Fruit fly (Drosophila melanogaster) whole organism, embryonic: Measurements from ENCODE around the gene CG12075.

ENCODE experiments used
- Aef1 ChIP-seq: fragments of 200-800 bp; sonication (Bioruptor generic); IDR thresholded peaks from 3 replicates; pipeline ENCODE4 v1.3.6; 2022; ENCODE audit warnings: missing biosample characterization, missing genetic modification characterization
- BEAF-32 ChIP-seq: fragments of 200-800 bp; sonication (Bioruptor generic); optimal IDR thresholded peaks from 3 replicates; lab custom pipeline; 2017; ENCODE audit warnings: missing biosample characterization, missing genetic modification characterization, mild to moderate bottlenecking, moderate library complexity, missing genetic modification reagents
- Bgb ChIP-seq: fragments of 200-800 bp; sonication (Bioruptor generic); IDR thresholded peaks from 2 replicates; pipeline ENCODE4 v1.3.6; 2022; ENCODE audit warnings: missing biosample characterization, missing genetic modification characterization; ENCODE audit not compliant: partially characterized antibody
- CG10366 ChIP-seq: fragments of 200-800 bp; sonication (Bioruptor generic); IDR thresholded peaks from 2 replicates; pipeline ENCODE4 v1.3.6; 2022; ENCODE audit warnings: missing biosample characterization, missing genetic modification characterization
- CG10431 ChIP-seq: fragments of 200-800 bp; sonication (Bioruptor generic); optimal IDR thresholded peaks from 3 replicates; lab custom pipeline; 2018; ENCODE audit warnings: missing biosample characterization, mild to moderate bottlenecking, missing genetic modification characterization
- CG10959 ChIP-seq: fragments of 200-800 bp; sonication (Bioruptor generic); IDR thresholded peaks from 2 replicates; pipeline ENCODE4 v1.3.6; 2022; ENCODE audit warnings: missing biosample characterization, missing genetic modification characterization
- CG12299 ChIP-seq: fragments of 200-800 bp; sonication (Bioruptor generic); optimal IDR thresholded peaks from 2 replicates; lab custom pipeline; 2018; ENCODE audit warnings: missing biosample characterization, mild to moderate bottlenecking, missing genetic modification characterization
- CG13287 ChIP-seq: fragments of 200-800 bp; sonication (Bioruptor generic); IDR thresholded peaks from 2 replicates; pipeline ENCODE4 v1.3.6; 2022; ENCODE audit warnings: missing biosample characterization, missing genetic modification characterization; ENCODE audit not compliant: partially characterized antibody
- CG14441 ChIP-seq: fragments of 200-800 bp; sonication (Bioruptor generic); IDR thresholded peaks from 2 replicates; pipeline ENCODE4 v1.3.6; 2022; ENCODE audit warnings: missing biosample characterization, missing genetic modification characterization
- CG15269 ChIP-seq: fragments of 200-800 bp; sonication (Bioruptor generic); optimal IDR thresholded peaks from 2 replicates; lab custom pipeline; 2018; ENCODE audit warnings: missing biosample characterization, mild to moderate bottlenecking, missing genetic modification characterization, moderate library complexity
- CG15479 ChIP-seq: fragments of 200-800 bp; sonication (Bioruptor generic); optimal IDR thresholded peaks from 3 replicates; lab custom pipeline; 2019; ENCODE audit warnings: missing biosample characterization, mild to moderate bottlenecking, missing genetic modification characterization, moderate library complexity
- CG16815 ChIP-seq: fragments of 200-800 bp; sonication (Bioruptor generic); optimal IDR thresholded peaks from 3 replicates; lab custom pipeline; 2017; ENCODE audit warnings: missing biosample characterization, mild to moderate bottlenecking, missing genetic modification characterization
- CG31388 ChIP-seq: fragments of 200-800 bp; sonication (Bioruptor generic); optimal IDR thresholded peaks from 2 replicates; lab custom pipeline; 2016; ENCODE audit warnings: missing biosample characterization, missing genetic modification characterization
- CG34422 ChIP-seq: fragments of 200-800 bp; sonication (Bioruptor generic); IDR thresholded peaks from 3 replicates; pipeline ENCODE4 v1.3.6; 2022; ENCODE audit warnings: missing biosample characterization, missing genetic modification characterization
- CG4404 ChIP-seq: fragments of 200-800 bp; sonication (Bioruptor generic); IDR thresholded peaks from 2 replicates; pipeline ENCODE4 v1.3.6; 2022; ENCODE audit warnings: missing biosample characterization, missing genetic modification characterization
- CG4820 ChIP-seq: fragments of 200-800 bp; sonication (Bioruptor generic); optimal IDR thresholded peaks from 3 replicates; lab custom pipeline; 2016; ENCODE audit warnings: missing biosample characterization, missing genetic modification characterization
- CG7556 ChIP-seq: fragments of 200-800 bp; sonication (Bioruptor generic); optimal IDR thresholded peaks from 2 replicates; lab custom pipeline; 2017; ENCODE audit warnings: missing biosample characterization, mild to moderate bottlenecking, missing genetic modification characterization
- CG7987 ChIP-seq: fragments of 200-800 bp; sonication (Bioruptor generic); optimal IDR thresholded peaks from 2 replicates; lab custom pipeline; 2018; ENCODE audit warnings: missing biosample characterization, mild to moderate bottlenecking, missing genetic modification characterization, moderate library complexity
- CG8281 ChIP-seq: fragments of 200-800 bp; sonication (Bioruptor generic); optimal IDR thresholded peaks from 2 replicates; lab custom pipeline; 2018; ENCODE audit warnings: missing biosample characterization, mild to moderate bottlenecking, missing genetic modification characterization, moderate library complexity
- CG8478 ChIP-seq: fragments of >200 bp; optimal IDR thresholded peaks from 2 replicates; lab custom pipeline; 2018
- CG9797 ChIP-seq: fragments of 200-800 bp; sonication (Bioruptor generic); optimal IDR thresholded peaks from 3 replicates; lab custom pipeline; 2018; ENCODE audit warnings: missing biosample characterization, mild to moderate bottlenecking, missing genetic modification characterization
- CoRest ChIP-seq: fragments of 200-800 bp; sonication (Bioruptor generic); optimal IDR thresholded peaks from 3 replicates; lab custom pipeline; 2018; ENCODE audit warnings: missing biosample characterization, mild to moderate bottlenecking, missing genetic modification characterization, moderate library complexity
- Dll ChIP-seq: fragments of 200-800 bp; sonication (Bioruptor generic); IDR thresholded peaks from 4 replicates; pipeline ENCODE4 v1.3.6; 2022; ENCODE audit warnings: missing biosample characterization, missing genetic modification characterization; ENCODE audit not compliant: partially characterized antibody
- Ets97D ChIP-seq: fragments of 200-800 bp; sonication (Bioruptor generic); optimal IDR thresholded peaks from 3 replicates; lab custom pipeline; 2016; ENCODE audit warnings: missing biosample characterization, missing genetic modification characterization
- Gug ChIP-seq: fragments of 200-800 bp; sonication (Bioruptor generic); IDR thresholded peaks from 4 replicates; pipeline ENCODE4 v1.3.6; 2022; ENCODE audit warnings: missing biosample characterization, missing genetic modification characterization
- Max ChIP-seq: fragments of 200-800 bp; sonication (Bioruptor generic); optimal IDR thresholded peaks from 2 replicates; lab custom pipeline; 2016; ENCODE audit warnings: missing biosample characterization, mild to moderate bottlenecking, missing genetic modification characterization
- Myb ChIP-seq: fragments of 200-800 bp; sonication (Bioruptor generic); optimal IDR thresholded peaks from 2 replicates; lab custom pipeline; 2016; ENCODE audit warnings: missing biosample characterization, missing genetic modification characterization
- Oaz ChIP-seq: fragments of 200-800 bp; sonication (Bioruptor generic); IDR thresholded peaks from 2 replicates; pipeline ENCODE4 v1.3.6; 2022; ENCODE audit warnings: missing biosample characterization, missing genetic modification characterization
- TFAM ChIP-seq: fragments of 200-800 bp; sonication (Bioruptor generic); optimal IDR thresholded peaks from 2 replicates; lab custom pipeline; 2017; ENCODE audit warnings: missing biosample characterization, missing genetic modification characterization, inconsistent platforms
- ac ChIP-seq: fragments of 200-800 bp; sonication (Bioruptor generic); optimal IDR thresholded peaks from 3 replicates; lab custom pipeline; 2017; ENCODE audit warnings: missing biosample characterization, mild to moderate bottlenecking, missing genetic modification characterization
- amos ChIP-seq: fragments of 200-800 bp; sonication (Bioruptor generic); IDR thresholded peaks from 2 replicates; pipeline ENCODE4 v1.3.6; 2022; ENCODE audit warnings: missing biosample characterization, missing genetic modification characterization; ENCODE audit not compliant: partially characterized antibody
- bbx ChIP-seq: fragments of 200-800 bp; sonication (Bioruptor generic); IDR thresholded peaks from 2 replicates; pipeline ENCODE4 v1.3.6; 2022; ENCODE audit warnings: missing biosample characterization, missing genetic modification characterization; ENCODE audit not compliant: partially characterized antibody
- cad ChIP-seq: fragments of >200 bp; optimal IDR thresholded peaks from 2 replicates; lab custom pipeline; 2017; ENCODE audit warnings: missing biosample characterization, missing genetic modification characterization
- ems ChIP-seq: fragments of 200-800 bp; sonication (Bioruptor generic); optimal IDR thresholded peaks from 3 replicates; lab custom pipeline; 2016; ENCODE audit warnings: missing biosample characterization, missing genetic modification characterization
- hkb ChIP-seq, 2 experiments: fragments of 200-800 bp in 1 of 2; fragments of >200 bp in 1 of 2; sonication (Bioruptor generic) in 1 of 2; IDR thresholded peaks in 1 of 2; optimal IDR thresholded peaks in 1 of 2; 2 replicates each; pipeline versions ENCODE4 v1.3.6 to Lab custom; 2017 to 2022; ENCODE audit warnings: missing biosample characterization in 1 of 2, missing genetic modification characterization in 1 of 2
- insv ChIP-seq, 2 experiments: fragments of 200-800 bp; sonication (Bioruptor generic); optimal IDR thresholded peaks; 3 replicates each; lab custom pipeline; 2016 to 2018; ENCODE audit warnings: missing biosample characterization in 2 of 2, missing genetic modification characterization in 2 of 2
- ken ChIP-seq: fragments of 200-800 bp; sonication (Bioruptor generic); IDR thresholded peaks from 3 replicates; pipeline ENCODE4 v1.3.6; 2022; ENCODE audit warnings: missing biosample characterization, missing genetic modification characterization
- kni ChIP-seq: fragments of 200-800 bp; sonication (Bioruptor generic); optimal IDR thresholded peaks from 3 replicates; lab custom pipeline; 2017; ENCODE audit warnings: mild to moderate bottlenecking, missing biosample characterization, missing genetic modification reagents, missing genetic modification characterization
- knrl ChIP-seq: fragments of 200-800 bp; sonication (Bioruptor generic); IDR thresholded peaks from 3 replicates; pipeline ENCODE4 v1.3.6; 2022; ENCODE audit warnings: missing biosample characterization, missing genetic modification characterization; ENCODE audit not compliant: partially characterized antibody
- nerfin-1 ChIP-seq: fragments of 200-800 bp; sonication (Bioruptor generic); optimal IDR thresholded peaks from 3 replicates; lab custom pipeline; 2019; ENCODE audit warnings: missing biosample characterization, mild to moderate bottlenecking, missing genetic modification characterization, moderate library complexity
- p53 ChIP-seq: fragments of 200-800 bp; sonication (Bioruptor generic); optimal IDR thresholded peaks from 2 replicates; lab custom pipeline; 2016; ENCODE audit warnings: missing biosample characterization, missing genetic modification characterization
- pho ChIP-seq: fragments of 200-800 bp; sonication (Bioruptor generic); optimal IDR thresholded peaks from 2 replicates; lab custom pipeline; 2016; ENCODE audit warnings: missing biosample characterization, missing genetic modification characterization
- ranshi ChIP-seq: fragments of 200-800 bp; sonication (Bioruptor generic); IDR thresholded peaks from 2 replicates; pipeline ENCODE4 v1.3.6; 2022; ENCODE audit warnings: missing biosample characterization, missing genetic modification characterization
- row ChIP-seq: fragments of 200-800 bp; sonication (Bioruptor generic); IDR thresholded peaks from 3 replicates; pipeline ENCODE4 v1.3.6; 2022; ENCODE audit warnings: missing biosample characterization, missing genetic modification characterization
- vnd ChIP-seq: fragments of 200-800 bp; sonication (Bioruptor generic); IDR thresholded peaks from 3 replicates; pipeline ENCODE4 v1.3.6; 2022; ENCODE audit warnings: missing biosample characterization, missing genetic modification characterization; ENCODE audit not compliant: partially characterized antibody
- zf30C ChIP-seq: fragments of 200-800 bp; sonication (Bioruptor generic); optimal IDR thresholded peaks from 3 replicates; lab custom pipeline; 2018; ENCODE audit warnings: missing biosample characterization, mild to moderate bottlenecking, missing genetic modification characterization

Gene CG12075

dm6 chrX:8901447-8901846 lies 63.3 kb downstream of the CG12075 start, which contains the start of gene Rbm13 (continued):
- TF ChIP-seq CoRest (tag; lab: Kevin White, UChicago) (peak; percentile 1), CG15269 (tag; lab: Kevin White, UChicago) (no peak), zf30C (GFP tag; lab: Kevin White, UChicago) (no peak), Ets97D (GFP tag; lab: Kevin White, UChicago) (peak; percentile 7), insv (GFP tag; optimal IDR thresholded peaks at IDR 0.05; lab: Kevin White, UChicago) (no peak), Dll (GFP tag; lab: Robert Waterston, UW) (peak; percentile 70; the same call in 3 of the 4 replicates), Oaz (no peak), Bgb (GFP tag; lab: Robert Waterston, UW) (peak; percentile 79), CG16815 (GFP tag; lab: Kevin White, UChicago) (no peak), CG4404 (GFP tag; lab: Robert Waterston, UW) (no peak), bbx (GFP tag; lab: Robert Waterston, UW) (peak; percentile 77), BEAF-32 (GFP tag; lab: Kevin White, UChicago) (peak; percentile 70), vnd (GFP tag; lab: Robert Waterston, UW) (peak; percentile 52; the same call in 2 of the 3 replicates), Max (GFP tag; lab: Kevin White, UChicago) (peak; percentile 54)

- TF ChIP-seq CG31388 (GFP tag; lab: Kevin White, UChicago) (no peak), CG8281 (tag; lab: Kevin White, UChicago) (no peak), CG10959 (GFP tag; lab: Robert Waterston, UW) (no peak), CG10366 (GFP tag; lab: Robert Waterston, UW) (no peak), CG15479 (GFP tag; lab: Kevin White, UChicago) (no peak), knrl (GFP tag; lab: Robert Waterston, UW) (peak; percentile 80), CG12299 (tag; lab: Kevin White, UChicago) (peak; percentile 14), CG34422 (GFP tag; lab: Robert Waterston, UW) (peak; percentile 56; the same call in 1 of the 3 replicates), kni (GFP tag; lab: Kevin White, UChicago) (no peak), row (GFP tag; lab: Robert Waterston, UW) (peak; percentile 63), CG7556 (GFP tag; lab: Kevin White, UChicago) (no peak), Gug (GFP tag; lab: Robert Waterston, UW) (no peak), p53 (GFP tag; lab: Kevin White, UChicago) (peak; percentile 94), CG4820 (GFP tag; lab: Kevin White, UChicago) (no peak), TFAM (GFP tag; lab: Kevin White, UChicago) (no peak), cad (GFP tag; lab: Kevin White, UChicago) (no peak), ken (GFP tag; lab: Robert Waterston, UW) (no peak), ac (no peak), CG9797 (peak; percentile 10), amos (GFP tag; lab: Robert Waterston, UW) (peak; percentile 85), CG13287 (peak; percentile 71), hkb (optimal IDR thresholded peaks at IDR 0.05; lab: Kevin White, UChicago) (no peak), hkb (GFP tag; IDR thresholded peaks at IDR 0.05; lab: Robert Waterston, UW) (no peak), BEAF-32 (GFP tag; lab: Kevin White, UChicago) (peak; percentile 76), nerfin-1 (tag; lab: Kevin White, UChicago) (no peak), Aef1 (GFP tag; lab: Robert Waterston, UW) (no peak), Bgb (GFP tag; lab: Robert Waterston, UW) (peak; percentile 67), Myb (peak; percentile 41), pho (GFP tag; lab: Kevin White, UChicago) (no peak), ranshi (GFP tag; lab: Robert Waterston, UW) (no peak), CG8478 (peak; percentile 95), ems (GFP tag; lab: Kevin White, UChicago) (no peak), CG10431 (GFP tag; lab: Kevin White, UChicago) (no peak), CG7987 (no peak), CG14441 (no peak), vnd (GFP tag; lab: Robert Waterston, UW) (peak; percentile 65)
Measured at dm6 chrX:8905545-8906455, 67.7 kb downstream of the CG12075 start.
